Worm (Caenorhabditis elegans): Measurements from ENCODE around the gene Y49F6B.2.

ce11 chrII:3502520-3503323 lies at the start of gene Y49F6B.2, which contains the start of gene col-71:
- TF ChIP-seq him-1 (tag; optimal IDR thresholded peaks at IDR 0.05), result peak; percentile 36
- no peak for TF ChIP-seq dao-5 (tag; optimal IDR thresholded peaks at IDR 0.05)

Data from whole organism, L4/young adult.